Fruit fly (Drosophila melanogaster) whole organism, embryonic: ENCODE results near the gene Mul1.
A peak's percentile ranks its signal among the peaks of the same experiment; 100 is the strongest.

Experiments
- CG10267 ChIP-seq: fragments of 200-800 bp; sonication (Bioruptor generic); optimal IDR thresholded peaks from 2 replicates; lab custom pipeline; 2018; ENCODE audit warnings: missing biosample characterization, mild to moderate bottlenecking, missing genetic modification characterization, moderate library complexity
- CG11723 ChIP-seq: fragments of 200-800 bp; sonication (Bioruptor generic); optimal IDR thresholded peaks from 2 replicates; lab custom pipeline; 2017; ENCODE audit warnings: missing biosample characterization, mild to moderate bottlenecking, missing genetic modification characterization
- CG12659 ChIP-seq: fragments of 200-800 bp; sonication (Bioruptor generic); optimal IDR thresholded peaks from 3 replicates; lab custom pipeline; 2017; ENCODE audit warnings: mild to moderate bottlenecking, missing biosample characterization, missing genetic modification reagents, missing genetic modification characterization
- CG13123 ChIP-seq: fragments of 200-800 bp; sonication (Bioruptor generic); optimal IDR thresholded peaks from 2 replicates; lab custom pipeline; 2016; ENCODE audit warnings: missing biosample characterization, missing genetic modification characterization
- CG13287 ChIP-seq: fragments of 200-800 bp; sonication (Bioruptor generic); IDR thresholded peaks from 2 replicates; pipeline ENCODE4 v1.3.6; 2022; ENCODE audit warnings: missing biosample characterization, missing genetic modification characterization; ENCODE audit not compliant: partially characterized antibody
- CG14667 ChIP-seq: fragments of 200-800 bp; sonication (Bioruptor generic); IDR thresholded peaks from 2 replicates; pipeline ENCODE4 v1.3.6; 2022; ENCODE audit warnings: missing biosample characterization, missing genetic modification characterization
- CG15011 ChIP-seq: fragments of 200-800 bp; sonication (Bioruptor generic); optimal IDR thresholded peaks from 3 replicates; lab custom pipeline; 2018; ENCODE audit warnings: missing biosample characterization, mild to moderate bottlenecking, missing genetic modification characterization
- CG15479 ChIP-seq: fragments of 200-800 bp; sonication (Bioruptor generic); optimal IDR thresholded peaks from 3 replicates; lab custom pipeline; 2019; ENCODE audit warnings: missing biosample characterization, mild to moderate bottlenecking, missing genetic modification characterization, moderate library complexity
- CG1647 ChIP-seq: fragments of 200-800 bp; sonication (Bioruptor generic); optimal IDR thresholded peaks from 3 replicates; lab custom pipeline; 2016; ENCODE audit warnings: missing biosample characterization, missing genetic modification characterization
- CG16813 ChIP-seq: fragments of 200-800 bp; sonication (Bioruptor generic); IDR thresholded peaks from 3 replicates; pipeline ENCODE4 v1.3.6; 2022; ENCODE audit warnings: missing biosample characterization, missing genetic modification characterization; ENCODE audit not compliant: partially characterized antibody
- CG17359 ChIP-seq: fragments of 200-800 bp; sonication (Bioruptor generic); optimal IDR thresholded peaks from 3 replicates; lab custom pipeline; 2018; ENCODE audit warnings: missing biosample characterization, mild to moderate bottlenecking, missing genetic modification characterization, moderate library complexity
- CG17612 ChIP-seq: fragments of 200-800 bp; sonication (Bioruptor generic); IDR thresholded peaks from 2 replicates; pipeline ENCODE4 v1.3.6; 2022; ENCODE audit warnings: missing biosample characterization, missing genetic modification characterization
- CG18599 ChIP-seq: fragments of 200-800 bp; sonication (Bioruptor generic); optimal IDR thresholded peaks from 3 replicates; lab custom pipeline; 2017; ENCODE audit warnings: missing biosample characterization, missing genetic modification characterization, mild to moderate bottlenecking, moderate library complexity, missing genetic modification reagents
- CG3065 ChIP-seq: fragments of 200-800 bp; sonication (Bioruptor generic); optimal IDR thresholded peaks from 2 replicates; lab custom pipeline; 2016; ENCODE audit warnings: missing biosample characterization, missing genetic modification characterization
- CG3163 ChIP-seq: fragments of 200-800 bp; sonication (Bioruptor generic); optimal IDR thresholded peaks from 3 replicates; lab custom pipeline; 2016; ENCODE audit warnings: missing biosample characterization, missing genetic modification characterization
- CG4617 ChIP-seq: fragments of 200-800 bp; sonication (Bioruptor generic); optimal IDR thresholded peaks from 3 replicates; lab custom pipeline; 2016; ENCODE audit warnings: missing biosample characterization, missing genetic modification characterization, borderline replicate concordance
- CG4707 ChIP-seq: fragments of 200-800 bp; sonication (Bioruptor generic); optimal IDR thresholded peaks from 2 replicates; lab custom pipeline; 2018; ENCODE audit warnings: missing biosample characterization, mild to moderate bottlenecking, missing genetic modification characterization, moderate library complexity
- CG4820 ChIP-seq: fragments of 200-800 bp; sonication (Bioruptor generic); optimal IDR thresholded peaks from 3 replicates; lab custom pipeline; 2016; ENCODE audit warnings: missing biosample characterization, missing genetic modification characterization
- CG6175 ChIP-seq: fragments of 200-800 bp; sonication (Bioruptor generic); IDR thresholded peaks from 3 replicates; pipeline ENCODE4 v1.3.6; 2022; ENCODE audit warnings: missing biosample characterization, missing genetic modification characterization
- CG6254 ChIP-seq: fragments of 200-800 bp; sonication (Bioruptor generic); optimal IDR thresholded peaks from 3 replicates; lab custom pipeline; 2017; ENCODE audit warnings: mild to moderate bottlenecking, missing biosample characterization, missing genetic modification reagents, missing genetic modification characterization
- CG7372 ChIP-seq: fragments of 200-800 bp; sonication (Bioruptor generic); IDR thresholded peaks from 2 replicates; pipeline ENCODE4 v1.3.6; 2022; ENCODE audit warnings: missing biosample characterization, missing genetic modification characterization
- CG8089 ChIP-seq: fragments of 200-800 bp; sonication (Bioruptor generic); optimal IDR thresholded peaks from 3 replicates; lab custom pipeline; 2016; ENCODE audit warnings: missing biosample characterization, missing genetic modification characterization
- CG9817 ChIP-seq: fragments of 200-800 bp; sonication (Bioruptor generic); optimal IDR thresholded peaks from 2 replicates; lab custom pipeline; 2018; ENCODE audit warnings: missing biosample characterization, mild to moderate bottlenecking, missing genetic modification characterization, moderate library complexity
- CkIIα-i1 ChIP-seq: fragments of 200-800 bp; sonication (Bioruptor generic); IDR thresholded peaks from 2 replicates; pipeline ENCODE4 v1.3.6; 2022; ENCODE audit warnings: missing biosample characterization, missing genetic modification characterization
- CoRest ChIP-seq: fragments of 200-800 bp; sonication (Bioruptor generic); optimal IDR thresholded peaks from 3 replicates; lab custom pipeline; 2018; ENCODE audit warnings: missing biosample characterization, mild to moderate bottlenecking, missing genetic modification characterization, moderate library complexity
- Doc2 ChIP-seq: fragments of 200-800 bp; sonication (Bioruptor generic); IDR thresholded peaks from 2 replicates; pipeline ENCODE4 v1.3.6; 2022; ENCODE audit warnings: missing biosample characterization, missing genetic modification characterization
- Dp ChIP-seq: fragments of 200-800 bp; sonication (Bioruptor generic); optimal IDR thresholded peaks from 2 replicates; lab custom pipeline; 2018; ENCODE audit warnings: missing biosample characterization, mild to moderate bottlenecking, missing genetic modification characterization, moderate library complexity
- Gsc ChIP-seq: fragments of 200-800 bp; sonication (Bioruptor generic); IDR thresholded peaks from 2 replicates; pipeline ENCODE4 v1.3.6; 2022; ENCODE audit warnings: missing biosample characterization, missing genetic modification characterization
- HLH54F ChIP-seq: fragments of 200-800 bp; sonication (Bioruptor generic); optimal IDR thresholded peaks from 3 replicates; lab custom pipeline; 2016; ENCODE audit warnings: missing biosample characterization, missing genetic modification characterization
- Mrtf ChIP-seq: fragments of 200-800 bp; sonication (Bioruptor generic); IDR thresholded peaks from 3 replicates; pipeline ENCODE4 v1.3.6; 2022; ENCODE audit warnings: missing biosample characterization, missing genetic modification characterization
- NFAT ChIP-seq: fragments of 200-800 bp; sonication (Bioruptor generic); IDR thresholded peaks from 2 replicates; pipeline ENCODE4 v1.3.6; 2022; ENCODE audit warnings: missing biosample characterization, missing genetic modification characterization
- Optix ChIP-seq: fragments of 200-800 bp; sonication (Bioruptor generic); IDR thresholded peaks from 3 replicates; pipeline ENCODE4 v1.3.6; 2022; ENCODE audit warnings: missing biosample characterization, missing genetic modification characterization
- PHDP ChIP-seq: fragments of 200-800 bp; sonication (Bioruptor generic); optimal IDR thresholded peaks from 3 replicates; lab custom pipeline; 2018; ENCODE audit warnings: missing biosample characterization, mild to moderate bottlenecking, missing genetic modification characterization, moderate library complexity
- Poxn ChIP-seq: fragments of 200-800 bp; sonication (Bioruptor generic); IDR thresholded peaks from 2 replicates; pipeline ENCODE4 v1.3.6; 2022; ENCODE audit warnings: missing biosample characterization, missing genetic modification characterization
- al ChIP-seq: fragments of 200-800 bp; sonication (Bioruptor generic); IDR thresholded peaks from 2 replicates; pipeline ENCODE4 v1.3.6; 2022; ENCODE audit warnings: missing biosample characterization, missing genetic modification characterization
- ase ChIP-seq: fragments of 200-800 bp; sonication (Bioruptor generic); IDR thresholded peaks from 3 replicates; pipeline ENCODE4 v1.3.6; 2022; ENCODE audit warnings: missing biosample characterization, missing genetic modification characterization
- chm ChIP-seq: fragments of 200-800 bp; sonication (Bioruptor generic); IDR thresholded peaks from 2 replicates; pipeline ENCODE4 v1.3.6; 2022; ENCODE audit warnings: missing biosample characterization, missing genetic modification characterization
- crp ChIP-seq, 2 experiments: fragments of 200-800 bp; sonication (Bioruptor generic); optimal IDR thresholded peaks; 2 replicates in 1 of 2; 3 replicates in 1 of 2; lab custom pipeline; 2017; ENCODE audit warnings: missing biosample characterization in 2 of 2, missing genetic modification characterization in 2 of 2, mild to moderate bottlenecking in 1 of 2, moderate library complexity in 1 of 2
- da ChIP-seq: fragments of 200-800 bp; sonication (Bioruptor generic); optimal IDR thresholded peaks from 2 replicates; lab custom pipeline; 2016; ENCODE audit warnings: missing biosample characterization, missing genetic modification characterization
- dmrt99B ChIP-seq: fragments of 200-800 bp; sonication (Bioruptor generic); optimal IDR thresholded peaks from 2 replicates; lab custom pipeline; 2018; ENCODE audit warnings: missing biosample characterization, mild to moderate bottlenecking, missing genetic modification characterization, moderate library complexity
- ftz-f1 ChIP-seq: fragments of 200-800 bp; sonication (Bioruptor generic); optimal IDR thresholded peaks from 2 replicates; lab custom pipeline; 2016; ENCODE audit warnings: missing biosample characterization, missing genetic modification characterization
- gt ChIP-seq: fragments of 200-800 bp; sonication (Bioruptor generic); IDR thresholded peaks from 2 replicates; pipeline ENCODE4 v1.3.6; 2022; ENCODE audit warnings: missing biosample characterization, missing genetic modification characterization
- h ChIP-seq: fragments of >200 bp; optimal IDR thresholded peaks from 2 replicates; lab custom pipeline; 2017
- kay ChIP-seq: fragments of 200-800 bp; sonication (Bioruptor generic); optimal IDR thresholded peaks from 2 replicates; lab custom pipeline; 2016; ENCODE audit warnings: missing biosample characterization, missing genetic modification characterization
- kni ChIP-seq: fragments of 200-800 bp; sonication (Bioruptor generic); optimal IDR thresholded peaks from 3 replicates; lab custom pipeline; 2017; ENCODE audit warnings: mild to moderate bottlenecking, missing biosample characterization, missing genetic modification reagents, missing genetic modification characterization
- lbe ChIP-seq: fragments of 200-800 bp; sonication (Bioruptor generic); optimal IDR thresholded peaks from 2 replicates; lab custom pipeline; 2016; ENCODE audit warnings: missing biosample characterization, mild to moderate bottlenecking, missing genetic modification characterization
- maf-S ChIP-seq: fragments of 200-800 bp; sonication (Bioruptor generic); optimal IDR thresholded peaks from 2 replicates; lab custom pipeline; 2016; ENCODE audit warnings: missing biosample characterization, missing genetic modification characterization
- pum ChIP-seq: fragments of 200-800 bp; sonication (Bioruptor generic); optimal IDR thresholded peaks from 2 replicates; lab custom pipeline; 2016; ENCODE audit warnings: missing biosample characterization, missing genetic modification characterization
- ranshi ChIP-seq: fragments of 200-800 bp; sonication (Bioruptor generic); IDR thresholded peaks from 2 replicates; pipeline ENCODE4 v1.3.6; 2022; ENCODE audit warnings: missing biosample characterization, missing genetic modification characterization
- slou ChIP-seq: fragments of 200-800 bp; sonication (Bioruptor generic); optimal IDR thresholded peaks from 3 replicates; lab custom pipeline; 2016; ENCODE audit warnings: missing biosample characterization, missing genetic modification characterization
- sob ChIP-seq: fragments of 200-800 bp; sonication (Bioruptor generic); IDR thresholded peaks from 2 replicates; pipeline ENCODE4 v1.3.6; 2022; ENCODE audit warnings: missing biosample characterization, missing genetic modification characterization
- toy ChIP-seq: fragments of 200-800 bp; sonication (Bioruptor generic); IDR thresholded peaks from 2 replicates; pipeline ENCODE4 v1.3.6; 2022; ENCODE audit warnings: missing biosample characterization, missing genetic modification characterization
- trem ChIP-seq: fragments of 200-800 bp; optimal IDR thresholded peaks from 3 replicates; lab custom pipeline; 2019; ENCODE audit warnings: missing biosample characterization, mild to moderate bottlenecking, missing genetic modification characterization, moderate library complexity

Mul1 gene

DNA sequence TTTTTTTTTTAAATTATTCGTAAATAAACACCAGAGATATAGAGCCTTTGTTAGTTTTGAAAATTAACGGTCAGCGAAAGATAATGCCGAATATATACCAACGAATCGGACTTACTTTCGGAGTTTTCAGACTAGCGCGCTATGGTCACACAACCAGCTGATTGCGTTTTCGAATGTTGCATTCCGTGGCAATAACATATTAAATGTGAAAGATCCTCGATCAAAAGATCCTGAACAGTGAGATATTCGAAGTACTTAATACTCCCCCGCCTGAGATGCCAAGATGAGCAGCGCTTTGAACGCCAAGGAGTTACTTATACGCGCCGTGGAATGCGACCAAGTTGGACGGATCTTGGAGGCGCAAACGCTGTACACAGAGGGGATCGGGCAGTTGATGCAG is 17.9 kb upstream of the Mul1 start, which contains the start of gene CG14985 (continued):
- TF ChIP-seq CG15011 (GFP tag; lab: Kevin White, UChicago) (no peak), HLH54F (GFP tag; lab: Kevin White, UChicago) (no peak), CG1647 (GFP tag; lab: Kevin White, UChicago) (no peak), CG13123 (no peak), CG13287 (0 out of 2 replicates have a peak, but pooled peaks have one; percentile 12), Poxn (GFP tag; lab: Robert Waterston, UW) (no peak), CG7372 (GFP tag; lab: Robert Waterston, UW) (no peak), ase (GFP tag; lab: Robert Waterston, UW) (no peak), CG11723 (no peak), CG16813 (no peak), da (GFP tag; lab: Kevin White, UChicago) (no peak), crp (GFP tag; optimal IDR thresholded peaks at IDR 0.05; lab: Kevin White, UChicago) (peak in 1 of 2 experiments; percentile 85), CkIIα-i1 (GFP tag; lab: Robert Waterston, UW) (no peak), Dp (peak; percentile 48), CG8089 (GFP tag; lab: Kevin White, UChicago) (no peak), NFAT (GFP tag; lab: Robert Waterston, UW) (no peak), CG6254 (GFP tag; lab: Kevin White, UChicago) (no peak), CoRest (tag; lab: Kevin White, UChicago) (no peak), PHDP (tag; lab: Kevin White, UChicago) (no peak), slou (GFP tag; lab: Kevin White, UChicago) (no peak), Optix (no peak), CG18599 (GFP tag; lab: Kevin White, UChicago) (no peak), CG4820 (GFP tag; lab: Kevin White, UChicago) (no peak), Gsc (GFP tag; lab: Robert Waterston, UW) (no peak), Mrtf (GFP tag; lab: Robert Waterston, UW) (no peak), CG17359 (no peak), pum (no peak), CG10267 (tag; lab: Kevin White, UChicago) (no peak), CG12659 (no peak), CG4707 (GFP tag; lab: Kevin White, UChicago) (no peak), CG17612 (GFP tag; lab: Robert Waterston, UW) (no peak), lbe (GFP tag; lab: Kevin White, UChicago) (no peak), kni (GFP tag; lab: Kevin White, UChicago) (no peak), trem (tag; lab: Kevin White, UChicago) (peak; percentile 12), CG15479 (GFP tag; lab: Kevin White, UChicago) (no peak), gt (GFP tag; lab: Robert Waterston, UW) (no peak), ranshi (no peak), CG14667 (GFP tag; lab: Robert Waterston, UW) (no peak), ftz-f1 (no peak), CG3065 (GFP tag; lab: Kevin White, UChicago) (no peak), CG4617 (GFP tag; lab: Kevin White, UChicago) (peak; percentile 16), sob (GFP tag; lab: Robert Waterston, UW) (no peak), CG3163 (GFP tag; lab: Kevin White, UChicago) (no peak), chm (GFP tag; lab: Robert Waterston, UW) (no peak), Doc2 (no peak), h (lab: Kevin White, UChicago) (no peak), CG9817 (tag; lab: Kevin White, UChicago) (no peak), al (no peak), maf-S (GFP tag; lab: Kevin White, UChicago) (no peak), kay (GFP tag; lab: Kevin White, UChicago) (no peak), toy (GFP tag; lab: Robert Waterston, UW) (no peak), CG6175 (GFP tag; lab: Robert Waterston, UW) (no peak), dmrt99B (tag; lab: Kevin White, UChicago) (no peak)
